Fruit fly (Drosophila melanogaster) whole organism, embryonic: ENCODE data around the gene CG15044.

Source experiments
- Abd-B ChIP-seq: fragments of 200-800 bp; sonication (Bioruptor generic); optimal IDR thresholded peaks from 2 replicates; lab custom pipeline; 2018; ENCODE audit warnings: missing biosample characterization, mild to moderate bottlenecking, missing genetic modification characterization, moderate library complexity
- Asciz ChIP-seq: fragments of 200-800 bp; sonication (Bioruptor generic); optimal IDR thresholded peaks from 2 replicates; lab custom pipeline; 2017; ENCODE audit warnings: missing biosample characterization, mild to moderate bottlenecking, missing genetic modification characterization, missing genetic modification reagents
- CG10209 ChIP-seq: fragments of 200-800 bp; sonication (Bioruptor generic); optimal IDR thresholded peaks from 3 replicates; lab custom pipeline; 2017; ENCODE audit warnings: missing biosample characterization, mild to moderate bottlenecking, missing genetic modification characterization, missing genetic modification reagents
- CG10979 ChIP-seq: fragments of 200-800 bp; sonication (Bioruptor generic); optimal IDR thresholded peaks from 2 replicates; lab custom pipeline; 2018; ENCODE audit warnings: missing biosample characterization, mild to moderate bottlenecking, missing genetic modification characterization, moderate library complexity
- CG12219 ChIP-seq: fragments of 200-800 bp; sonication (Bioruptor generic); optimal IDR thresholded peaks from 3 replicates; lab custom pipeline; 2018; ENCODE audit warnings: missing biosample characterization, mild to moderate bottlenecking, missing genetic modification characterization
- CG15073 ChIP-seq: fragments of 200-800 bp; sonication (Bioruptor generic); optimal IDR thresholded peaks from 2 replicates; lab custom pipeline; 2016; ENCODE audit warnings: missing biosample characterization, missing genetic modification characterization
- CG15269 ChIP-seq: fragments of 200-800 bp; sonication (Bioruptor generic); optimal IDR thresholded peaks from 2 replicates; lab custom pipeline; 2018; ENCODE audit warnings: missing biosample characterization, mild to moderate bottlenecking, missing genetic modification characterization, moderate library complexity
- CG1602 ChIP-seq: fragments of 200-800 bp; sonication (Bioruptor generic); optimal IDR thresholded peaks from 3 replicates; lab custom pipeline; 2016; ENCODE audit warnings: missing biosample characterization, missing genetic modification characterization
- CG1647 ChIP-seq: fragments of 200-800 bp; sonication (Bioruptor generic); optimal IDR thresholded peaks from 3 replicates; lab custom pipeline; 2016; ENCODE audit warnings: missing biosample characterization, missing genetic modification characterization
- CG17186 ChIP-seq: fragments of 200-800 bp; sonication (Bioruptor generic); optimal IDR thresholded peaks from 3 replicates; lab custom pipeline; 2017; ENCODE audit warnings: missing biosample characterization, missing genetic modification reagents, missing genetic modification characterization
- CG17829 ChIP-seq: fragments of 200-800 bp; optimal IDR thresholded peaks from 2 replicates; lab custom pipeline; 2019; ENCODE audit warnings: missing biosample characterization, mild to moderate bottlenecking, missing genetic modification characterization, moderate library complexity
- CG2712 ChIP-seq: fragments of 200-800 bp; optimal IDR thresholded peaks from 3 replicates; lab custom pipeline; 2019; ENCODE audit warnings: missing biosample characterization, mild to moderate bottlenecking, missing genetic modification characterization, moderate library complexity
- CG2889 ChIP-seq: fragments of 200-800 bp; sonication (Bioruptor generic); IDR thresholded peaks from 3 replicates; pipeline ENCODE4 v1.3.6; 2022; ENCODE audit warnings: missing biosample characterization, missing genetic modification characterization
- CG31365 ChIP-seq: fragments of 200-800 bp; sonication (Bioruptor generic); optimal IDR thresholded peaks from 2 replicates; lab custom pipeline; 2018; ENCODE audit warnings: missing biosample characterization, mild to moderate bottlenecking, missing genetic modification characterization
- CG31388 ChIP-seq: fragments of 200-800 bp; sonication (Bioruptor generic); optimal IDR thresholded peaks from 2 replicates; lab custom pipeline; 2016; ENCODE audit warnings: missing biosample characterization, missing genetic modification characterization
- CG3163 ChIP-seq: fragments of 200-800 bp; sonication (Bioruptor generic); optimal IDR thresholded peaks from 3 replicates; lab custom pipeline; 2016; ENCODE audit warnings: missing biosample characterization, missing genetic modification characterization
- CG4282 ChIP-seq: fragments of 200-800 bp; sonication (Bioruptor generic); optimal IDR thresholded peaks from 2 replicates; lab custom pipeline; 2016; ENCODE audit warnings: missing biosample characterization, missing genetic modification characterization
- CG4707 ChIP-seq: fragments of 200-800 bp; sonication (Bioruptor generic); optimal IDR thresholded peaks from 2 replicates; lab custom pipeline; 2018; ENCODE audit warnings: missing biosample characterization, mild to moderate bottlenecking, missing genetic modification characterization, moderate library complexity
- CG6689 ChIP-seq: fragments of 200-800 bp; sonication (Bioruptor generic); IDR thresholded peaks from 2 replicates; pipeline ENCODE4 v1.3.6; 2022; ENCODE audit warnings: missing biosample characterization, missing genetic modification characterization
- CG8359 ChIP-seq: fragments of 200-800 bp; sonication (Bioruptor generic); optimal IDR thresholded peaks from 2 replicates; lab custom pipeline; 2017; ENCODE audit warnings: missing biosample characterization, mild to moderate bottlenecking, missing genetic modification characterization, borderline replicate concordance
- CG8924 ChIP-seq: fragments of 200-800 bp; optimal IDR thresholded peaks from 3 replicates; lab custom pipeline; 2019; ENCODE audit warnings: missing biosample characterization, mild to moderate bottlenecking, missing genetic modification characterization, moderate library complexity
- CG9797 ChIP-seq: fragments of 200-800 bp; sonication (Bioruptor generic); optimal IDR thresholded peaks from 3 replicates; lab custom pipeline; 2018; ENCODE audit warnings: missing biosample characterization, mild to moderate bottlenecking, missing genetic modification characterization
- CrebB ChIP-seq: fragments of 200-800 bp; sonication (Bioruptor generic); optimal IDR thresholded peaks from 3 replicates; lab custom pipeline; 2018; ENCODE audit warnings: missing biosample characterization, mild to moderate bottlenecking, missing genetic modification characterization
- D19A ChIP-seq: fragments of 200-800 bp; optimal IDR thresholded peaks from 3 replicates; lab custom pipeline; 2019; ENCODE audit warnings: missing biosample characterization, mild to moderate bottlenecking, missing genetic modification characterization, moderate library complexity
- Dp ChIP-seq: fragments of 200-800 bp; sonication (Bioruptor generic); optimal IDR thresholded peaks from 2 replicates; lab custom pipeline; 2018; ENCODE audit warnings: missing biosample characterization, mild to moderate bottlenecking, missing genetic modification characterization, moderate library complexity
- Ets97D ChIP-seq: fragments of 200-800 bp; sonication (Bioruptor generic); optimal IDR thresholded peaks from 3 replicates; lab custom pipeline; 2016; ENCODE audit warnings: missing biosample characterization, missing genetic modification characterization
- HLH4C ChIP-seq: fragments of 200-800 bp; sonication (Bioruptor generic); IDR thresholded peaks from 3 replicates; pipeline ENCODE4 v1.3.6; 2022; ENCODE audit warnings: missing biosample characterization, missing genetic modification characterization; ENCODE audit not compliant: partially characterized antibody
- HLHmδ ChIP-seq: fragments of 200-800 bp; sonication (Bioruptor generic); optimal IDR thresholded peaks from 2 replicates; lab custom pipeline; 2018; ENCODE audit warnings: missing biosample characterization, mild to moderate bottlenecking, missing genetic modification characterization, moderate library complexity
- MESR4 ChIP-seq: fragments of 200-800 bp; sonication (Bioruptor generic); optimal IDR thresholded peaks from 2 replicates; lab custom pipeline; 2018; ENCODE audit warnings: missing biosample characterization, mild to moderate bottlenecking, missing genetic modification characterization, moderate library complexity
- Med ChIP-seq: fragments of 200-800 bp; sonication (Bioruptor generic); peaks from one replicate; lab custom pipeline; 2016; ENCODE audit warnings: missing biosample characterization, missing genetic modification characterization, mild to moderate bottlenecking, inconsistent platforms, moderate library complexity
- NC2α ChIP-seq: fragments of 200-800 bp; sonication (Bioruptor generic); optimal IDR thresholded peaks from 2 replicates; lab custom pipeline; 2016; ENCODE audit warnings: missing biosample characterization, missing genetic modification characterization
- NfI ChIP-seq: fragments of 200-800 bp; sonication (Bioruptor generic); optimal IDR thresholded peaks from 3 replicates; lab custom pipeline; 2018; ENCODE audit warnings: missing biosample characterization, mild to moderate bottlenecking, missing genetic modification characterization, moderate library complexity
- Poxn ChIP-seq: fragments of 200-800 bp; sonication (Bioruptor generic); IDR thresholded peaks from 2 replicates; pipeline ENCODE4 v1.3.6; 2022; ENCODE audit warnings: missing biosample characterization, missing genetic modification characterization
- Scr ChIP-seq: fragments of 200-800 bp; sonication (Bioruptor generic); IDR thresholded peaks from 2 replicates; pipeline ENCODE4 v1.3.6; 2022; ENCODE audit warnings: missing biosample characterization, missing genetic modification characterization; ENCODE audit not compliant: partially characterized antibody
- Sox102F ChIP-seq: fragments of 200-800 bp; sonication (Bioruptor generic); optimal IDR thresholded peaks from 2 replicates; lab custom pipeline; 2018; ENCODE audit warnings: missing biosample characterization, mild to moderate bottlenecking, missing genetic modification characterization, moderate library complexity
- Ssrp ChIP-seq: fragments of 200-800 bp; sonication (Bioruptor generic); optimal IDR thresholded peaks from 2 replicates; lab custom pipeline; 2018; ENCODE audit warnings: missing biosample characterization, mild to moderate bottlenecking, missing genetic modification characterization, moderate library complexity
- Trl ChIP-seq, 3 experiments: fragments of >200 bp in 2 of 3; fragments of 200-800 bp in 1 of 3; sonication (Bioruptor generic) in 1 of 3; optimal IDR thresholded peaks; 2 replicates in 1 of 3; 3 replicates in 2 of 3; lab custom pipeline; 2016 to 2017; ENCODE audit warnings: missing biosample characterization in 1 of 3, missing genetic modification characterization in 1 of 3
- ash1 ChIP-seq: fragments of 200-800 bp; sonication (Bioruptor generic); optimal IDR thresholded peaks from 2 replicates; lab custom pipeline; 2018; ENCODE audit warnings: missing biosample characterization, mild to moderate bottlenecking, missing genetic modification characterization
- bcd ChIP-seq: fragments of 200-800 bp; sonication (Bioruptor generic); optimal IDR thresholded peaks from 2 replicates; lab custom pipeline; 2017; ENCODE audit warnings: missing biosample characterization, mild to moderate bottlenecking, missing genetic modification characterization
- bowl ChIP-seq: fragments of 200-800 bp; sonication (Bioruptor generic); IDR thresholded peaks from 2 replicates; pipeline ENCODE4 v1.3.6; 2022; ENCODE audit warnings: missing biosample characterization, missing genetic modification characterization
- br ChIP-seq: fragments of >200 bp; optimal IDR thresholded peaks from 2 replicates; lab custom pipeline; 2017
- crp ChIP-seq, 2 experiments: fragments of 200-800 bp; sonication (Bioruptor generic); optimal IDR thresholded peaks; 2 replicates in 1 of 2; 3 replicates in 1 of 2; lab custom pipeline; 2017; ENCODE audit warnings: missing biosample characterization in 2 of 2, missing genetic modification characterization in 2 of 2, mild to moderate bottlenecking in 1 of 2, moderate library complexity in 1 of 2
- dati ChIP-seq: fragments of 200-800 bp; sonication (Bioruptor generic); IDR thresholded peaks from 2 replicates; pipeline ENCODE4 v1.3.6; 2022; ENCODE audit warnings: missing biosample characterization, missing genetic modification characterization
- fd64A ChIP-seq: fragments of 200-800 bp; sonication (Bioruptor generic); optimal IDR thresholded peaks from 3 replicates; lab custom pipeline; 2018; ENCODE audit warnings: missing biosample characterization, mild to moderate bottlenecking, missing genetic modification characterization
- gfzf ChIP-seq: fragments of 200-800 bp; sonication (Bioruptor generic); optimal IDR thresholded peaks from 2 replicates; lab custom pipeline; 2016; ENCODE audit warnings: missing biosample characterization, mild to moderate bottlenecking, missing genetic modification characterization, moderate library complexity
- gsb-n ChIP-seq: fragments of 200-800 bp; sonication (Bioruptor generic); optimal IDR thresholded peaks from 3 replicates; lab custom pipeline; 2018; ENCODE audit warnings: missing biosample characterization, mild to moderate bottlenecking, missing genetic modification characterization
- hkb ChIP-seq, 2 experiments: fragments of 200-800 bp in 1 of 2; fragments of >200 bp in 1 of 2; sonication (Bioruptor generic) in 1 of 2; IDR thresholded peaks in 1 of 2; optimal IDR thresholded peaks in 1 of 2; 2 replicates each; pipeline versions ENCODE4 v1.3.6 to Lab custom; 2017 to 2022; ENCODE audit warnings: missing biosample characterization in 1 of 2, missing genetic modification characterization in 1 of 2
- inv ChIP-seq: fragments of 200-800 bp; sonication (Bioruptor generic); IDR thresholded peaks from 2 replicates; pipeline ENCODE4 v1.3.6; 2022; ENCODE audit warnings: missing biosample characterization, missing genetic modification characterization; ENCODE audit not compliant: partially characterized antibody
- ro ChIP-seq: fragments of 200-800 bp; sonication (Bioruptor generic); IDR thresholded peaks from 2 replicates; pipeline ENCODE4 v1.3.6; 2022; ENCODE audit warnings: missing biosample characterization, missing genetic modification characterization
- zf30C ChIP-seq: fragments of 200-800 bp; sonication (Bioruptor generic); optimal IDR thresholded peaks from 3 replicates; lab custom pipeline; 2018; ENCODE audit warnings: missing biosample characterization, mild to moderate bottlenecking, missing genetic modification characterization

The CG15044 gene

DNA sequence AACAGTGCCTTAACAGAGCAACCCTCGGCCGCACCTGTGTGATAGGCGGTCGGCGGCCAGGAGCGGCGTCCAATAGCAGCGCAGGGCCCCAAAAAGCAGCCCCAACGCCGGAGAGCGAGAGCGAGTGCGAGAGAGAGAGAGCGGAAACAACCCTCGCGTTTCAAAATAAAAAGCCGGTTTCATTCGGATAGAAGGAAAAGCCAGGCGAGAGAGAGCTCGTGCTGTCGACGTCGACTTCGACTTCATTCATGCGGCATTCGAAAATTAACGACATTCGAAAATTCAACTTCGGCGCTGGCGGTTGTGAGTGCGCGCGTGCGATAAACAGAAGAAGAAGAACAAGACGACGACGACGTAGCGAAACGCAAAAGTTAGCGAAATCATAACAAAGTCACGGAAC, 42.6 kb upstream of the CG15044 start (continued):
- TF ChIP-seq gfzf (GFP tag; lab: Kevin White, UChicago) (no peak), Trl (optimal IDR thresholded peaks at IDR 0.05; lab: Kevin White, UChicago) (peak; percentile 80 to 91), Trl (GFP tag; optimal IDR thresholded peaks at IDR 0.05; lab: Kevin White, UChicago) (peak; percentile 7), CG15073 (GFP tag; lab: Kevin White, UChicago) (no peak), br (lab: Kevin White, UChicago) (no peak), Abd-B (no peak), D19A (tag; lab: Kevin White, UChicago) (no peak), CG31388 (GFP tag; lab: Kevin White, UChicago) (no peak), CG15269 (tag; lab: Kevin White, UChicago) (no peak), CG31365 (no peak), CG1602 (GFP tag; lab: Kevin White, UChicago) (no peak), CG12219 (GFP tag; lab: Kevin White, UChicago) (no peak), Med (peak; percentile 76), bcd (no peak), Ssrp (tag; lab: Kevin White, UChicago) (no peak), inv (peak; percentile 14; the same call in 1 of the 2 replicates), zf30C (peak; percentile 2), hkb (optimal IDR thresholded peaks at IDR 0.05; lab: Kevin White, UChicago) (no peak), hkb (GFP tag; IDR thresholded peaks at IDR 0.05; lab: Robert Waterston, UW) (no peak), CG10979 (no peak), Poxn (GFP tag; lab: Robert Waterston, UW) (no peak), NfI (GFP tag; lab: Kevin White, UChicago) (no peak), Asciz (GFP tag; lab: Kevin White, UChicago) (no peak), HLH4C (GFP tag; lab: Robert Waterston, UW) (peak; percentile 27; the same call in 1 of the 3 replicates), ash1 (no peak), dati (no peak), NC2α (GFP tag; lab: Kevin White, UChicago) (no peak), ro (GFP tag; lab: Robert Waterston, UW) (no peak), Scr (GFP tag; lab: Robert Waterston, UW) (0 out of 2 replicates have a peak, but pooled peaks have one; percentile 11), HLHmδ (GFP tag; lab: Kevin White, UChicago) (no peak), CG9797 (GFP tag; lab: Kevin White, UChicago) (no peak)
- TF ChIP-seq, all 482 proteins: peak for 40

DNA sequence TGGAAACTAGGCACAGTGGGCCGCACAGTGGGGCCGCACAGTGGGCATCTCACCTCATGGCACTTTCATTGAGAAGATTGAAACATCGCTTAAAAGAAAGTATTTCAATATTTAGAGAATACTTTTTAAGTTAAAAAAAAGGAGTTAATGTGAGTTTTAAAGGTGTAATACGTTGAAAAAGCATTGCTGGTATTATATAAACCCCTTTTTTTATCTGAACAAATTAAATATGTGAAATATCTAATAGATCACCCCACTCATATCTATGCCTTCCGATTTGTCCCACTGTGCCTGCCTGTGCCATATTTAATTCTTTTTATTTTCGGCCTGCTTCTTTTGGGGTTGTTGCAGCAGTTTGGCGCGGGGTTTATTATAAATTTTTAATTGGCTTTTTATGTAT, 41.5 kb upstream of the CG15044 start:
- peak; percentile 91 for TF ChIP-seq CG4707 (GFP tag; lab: Kevin White, UChicago)
- TF ChIP-seq Dp = no peak
- TF ChIP-seq CG3163 (GFP tag; lab: Kevin White, UChicago) = no peak
- no peak for TF ChIP-seq CG2889 (GFP tag; lab: Robert Waterston, UW)
- peak; percentile 30; the same call in 1 of the 2 replicates for TF ChIP-seq CG6689 (GFP tag; lab: Robert Waterston, UW)
- peak; percentile 33 for TF ChIP-seq gsb-n
- TF ChIP-seq inv = no peak
- no peak for TF ChIP-seq CG8359 (GFP tag; lab: Kevin White, UChicago)
- TF ChIP-seq crp (GFP tag; optimal IDR thresholded peaks at IDR 0.05; lab: Kevin White, UChicago) = no peak
- TF ChIP-seq bowl (GFP tag; lab: Robert Waterston, UW) = no peak
- peak; percentile 43 for TF ChIP-seq Sox102F
- no peak for TF ChIP-seq CG4282 (GFP tag; lab: Kevin White, UChicago)
- TF ChIP-seq MESR4 (GFP tag; lab: Kevin White, UChicago) = no peak
- TF ChIP-seq CG1647 (GFP tag; lab: Kevin White, UChicago) = no peak
- TF ChIP-seq CG2712 = peak; percentile 53
- TF ChIP-seq CG8924 (tag; lab: Kevin White, UChicago) = peak; percentile 23
- peak; percentile 4 for TF ChIP-seq Ets97D (GFP tag; lab: Kevin White, UChicago)
- TF ChIP-seq CG17186 (GFP tag; lab: Kevin White, UChicago) = no peak
- TF ChIP-seq CG17829 (tag; lab: Kevin White, UChicago) = peak; percentile 21
- no peak for TF ChIP-seq CG10209
- TF ChIP-seq CrebB (tag; lab: Kevin White, UChicago) = no peak
- TF ChIP-seq fd64A (GFP tag; lab: Kevin White, UChicago) = no peak
